Worm (Caenorhabditis elegans) whole organism, late embryonic: Measurements from ENCODE around the gene C01G10.4.

Experiments used
- C38D4.7 ChIP-seq: fragments of 200-800 bp; sonication (Bioruptor generic); optimal IDR thresholded peaks from 2 replicates; lab custom pipeline; 2018; ENCODE audit warnings: mild to moderate bottlenecking, missing genetic modification characterization, moderate library complexity, missing compliant biosample characterization
- F13H6.1 ChIP-seq: sonication (generic microtip); optimal IDR thresholded peaks from 2 replicates; lab custom pipeline; 2016; ENCODE audit warnings: missing genetic modification characterization, missing compliant biosample characterization
- K09A11.1 ChIP-seq: sonication (generic microtip); optimal IDR thresholded peaks from 2 replicates; lab custom pipeline; 2017; ENCODE audit warnings: antibody characterized with exemption, mild to moderate bottlenecking, missing genetic modification characterization, missing compliant biosample characterization; ENCODE audit not compliant: insufficient read depth
- T23F11.4 ChIP-seq: fragments of 200-800 bp; sonication (Bioruptor generic); optimal IDR thresholded peaks from 2 replicates; lab custom pipeline; 2018; ENCODE audit warnings: mild to moderate bottlenecking, missing genetic modification characterization, missing compliant biosample characterization
- Y22D7AL.16 ChIP-seq: sonication (generic microtip); optimal IDR thresholded peaks from 2 replicates; lab custom pipeline; 2016; ENCODE audit warnings: missing genetic modification characterization, missing compliant biosample characterization
- ahr-1 ChIP-seq: sonication (generic microtip); optimal IDR thresholded peaks from 2 replicates; lab custom pipeline; 2016; ENCODE audit warnings: missing genetic modification characterization, missing compliant biosample characterization
- ama-1 ChIP-seq: fragments of 150-350 bp; optimal IDR thresholded peaks from 2 replicates; lab custom pipeline; 2014
- ceh-18 ChIP-seq: sonication (generic microtip); optimal IDR thresholded peaks from 2 replicates; lab custom pipeline; 2016; ENCODE audit warnings: missing genetic modification characterization, missing compliant biosample characterization
- ceh-2 ChIP-seq: sonication (generic microtip); optimal IDR thresholded peaks from 2 replicates; lab custom pipeline; 2016; ENCODE audit warnings: missing genotype, missing genetic modification characterization, missing compliant biosample characterization
- ceh-24 ChIP-seq: sonication (generic microtip); optimal IDR thresholded peaks from 2 replicates; lab custom pipeline; 2016; ENCODE audit warnings: mild to moderate bottlenecking, missing genetic modification characterization, missing compliant biosample characterization
- ceh-30 ChIP-seq: fragments of 150-350 bp; optimal IDR thresholded peaks from 2 replicates; lab custom pipeline; 2014; ENCODE audit warnings: missing biosample characterization, missing genetic modification characterization
- ceh-34 ChIP-seq: sonication (generic microtip); optimal IDR thresholded peaks from 2 replicates; lab custom pipeline; 2016; ENCODE audit warnings: mild to moderate bottlenecking, missing genetic modification characterization, missing compliant biosample characterization
- ceh-48 ChIP-seq: sonication (generic microtip); optimal IDR thresholded peaks from 2 replicates; lab custom pipeline; 2016; ENCODE audit warnings: missing genetic modification characterization, inconsistent platforms, missing compliant biosample characterization
- ceh-6 ChIP-seq: fragments of 200-800 bp; sonication (Bioruptor generic); optimal IDR thresholded peaks from 2 replicates; lab custom pipeline; 2018; ENCODE audit warnings: mild to moderate bottlenecking, missing genetic modification characterization, missing compliant biosample characterization
- ceh-9 ChIP-seq: sonication (generic microtip); optimal IDR thresholded peaks from 2 replicates; lab custom pipeline; 2016; ENCODE audit warnings: mild to moderate bottlenecking, missing genetic modification characterization, inconsistent platforms, missing compliant biosample characterization
- dmd-4 ChIP-seq: sonication (generic microtip); optimal IDR thresholded peaks from 2 replicates; lab custom pipeline; 2016; ENCODE audit warnings: borderline replicate concordance, missing genetic modification characterization, missing compliant biosample characterization
- elt-2 ChIP-seq: sonication (generic microtip); optimal IDR thresholded peaks from 2 replicates; lab custom pipeline; 2016; ENCODE audit warnings: missing genetic modification reagents, missing genetic modification characterization, missing compliant biosample characterization
- elt-4 ChIP-seq: sonication (generic microtip); optimal IDR thresholded peaks from 2 replicates; lab custom pipeline; 2016; ENCODE audit warnings: missing genetic modification characterization, missing compliant biosample characterization
- eyg-1 ChIP-seq: sonication (generic microtip); optimal IDR thresholded peaks from 2 replicates; lab custom pipeline; 2016; ENCODE audit warnings: missing genotype, missing genetic modification characterization, missing compliant biosample characterization
- fkh-6 ChIP-seq: sonication (generic microtip); optimal IDR thresholded peaks from 2 replicates; lab custom pipeline; 2016; ENCODE audit warnings: missing genetic modification characterization, missing compliant biosample characterization
- gmeb-2 ChIP-seq: sonication (generic microtip); optimal IDR thresholded peaks from 2 replicates; lab custom pipeline; 2016; ENCODE audit warnings: missing genetic modification characterization, inconsistent platforms, missing compliant biosample characterization
- hlh-15 ChIP-seq: sonication (generic microtip); optimal IDR thresholded peaks from 2 replicates; lab custom pipeline; 2016; ENCODE audit warnings: missing genetic modification characterization, missing compliant biosample characterization
- hlh-6 ChIP-seq: sonication (generic microtip); optimal IDR thresholded peaks from 2 replicates; lab custom pipeline; 2016; ENCODE audit warnings: missing genotype, missing genetic modification characterization, missing compliant biosample characterization
- hlh-8 ChIP-seq: sonication (generic microtip); optimal IDR thresholded peaks from 2 replicates; lab custom pipeline; 2016; ENCODE audit warnings: missing genotype, missing genetic modification characterization, missing compliant biosample characterization
- lim-6 ChIP-seq: sonication (generic microtip); optimal IDR thresholded peaks from 2 replicates; lab custom pipeline; 2016; ENCODE audit warnings: missing genetic modification characterization, missing compliant biosample characterization
- lin-11 ChIP-seq: fragments of 200-800 bp; sonication (Bioruptor generic); optimal IDR thresholded peaks from 2 replicates; lab custom pipeline; 2018; ENCODE audit warnings: mild to moderate bottlenecking, missing genetic modification characterization, missing compliant biosample characterization
- nfya-1 ChIP-seq: sonication (generic microtip); optimal IDR thresholded peaks from 2 replicates; lab custom pipeline; 2017; ENCODE audit warnings: missing genetic modification characterization, mild to moderate bottlenecking, missing compliant biosample characterization, antibody characterized with exemption, moderate library complexity
- nhr-11 ChIP-seq: fragments of 150-350 bp; optimal IDR thresholded peaks from 2 replicates; lab custom pipeline; 2014; ENCODE audit warnings: missing biosample characterization, missing genetic modification characterization
- nhr-232 ChIP-seq: sonication (generic microtip); optimal IDR thresholded peaks from 2 replicates; lab custom pipeline; 2016; ENCODE audit warnings: missing genetic modification characterization, missing compliant biosample characterization
- odd-2 ChIP-seq: sonication (generic microtip); optimal IDR thresholded peaks from 2 replicates; lab custom pipeline; 2017; ENCODE audit warnings: antibody characterized with exemption, mild to moderate bottlenecking, missing genetic modification characterization, missing compliant biosample characterization
- pag-3 ChIP-seq: sonication (generic microtip); optimal IDR thresholded peaks from 2 replicates; lab custom pipeline; 2016; ENCODE audit warnings: missing compliant biosample characterization, missing genetic modification characterization, borderline replicate concordance
- pax-1 ChIP-seq: fragments of 150-350 bp; optimal IDR thresholded peaks from 2 replicates; lab custom pipeline; 2014; ENCODE audit warnings: missing biosample characterization, missing genetic modification characterization
- pqm-1 ChIP-seq: sonication (generic microtip); optimal IDR thresholded peaks from 2 replicates; lab custom pipeline; 2016; ENCODE audit warnings: missing genetic modification characterization, missing compliant biosample characterization
- ref-2 ChIP-seq: sonication (generic microtip); optimal IDR thresholded peaks from 2 replicates; lab custom pipeline; 2016; ENCODE audit warnings: missing genetic modification characterization, missing compliant biosample characterization
- rnt-1 ChIP-seq: sonication (generic microtip); optimal IDR thresholded peaks from 2 replicates; lab custom pipeline; 2016; ENCODE audit warnings: missing genetic modification characterization, missing compliant biosample characterization
- tbx-7 ChIP-seq: sonication (generic microtip); optimal IDR thresholded peaks from 2 replicates; lab custom pipeline; 2016; ENCODE audit warnings: missing genotype, missing genetic modification characterization, missing compliant biosample characterization
- ttx-3 ChIP-seq: sonication (generic microtip); optimal IDR thresholded peaks from 2 replicates; lab custom pipeline; 2016; ENCODE audit warnings: missing genetic modification reagents, missing genetic modification characterization, missing compliant biosample characterization
- unc-55 ChIP-seq: sonication (generic microtip); optimal IDR thresholded peaks from 2 replicates; lab custom pipeline; 2017; ENCODE audit warnings: missing biosample characterization, missing genetic modification reagents, missing genetic modification characterization
- unc-86 ChIP-seq: sonication (generic microtip); optimal IDR thresholded peaks from 2 replicates; lab custom pipeline; 2016; ENCODE audit warnings: missing genetic modification characterization, missing compliant biosample characterization
- zip-5 ChIP-seq: sonication (generic microtip); optimal IDR thresholded peaks from 2 replicates; lab custom pipeline; 2016; ENCODE audit warnings: missing genetic modification characterization, missing compliant biosample characterization

Gene C01G10.4

DNA sequence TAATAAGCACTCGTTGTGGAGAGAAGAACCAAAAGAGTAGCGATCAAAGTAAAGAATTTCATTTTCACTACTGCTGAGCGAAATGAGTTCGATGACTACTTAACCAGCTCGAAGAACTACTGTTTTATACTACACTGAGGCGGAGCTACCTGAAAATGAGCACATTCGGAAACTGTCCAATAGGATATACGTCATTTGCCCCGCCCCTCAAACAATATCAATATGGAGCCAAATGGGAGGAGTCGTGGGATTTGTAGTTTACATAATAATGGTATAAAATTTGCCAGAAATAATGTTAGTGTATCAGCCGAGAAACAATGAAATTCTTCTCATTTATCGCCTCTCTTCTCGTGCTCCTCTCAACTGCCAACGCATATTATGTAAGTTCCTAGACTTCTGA lies at the start of gene C01G10.4, which contains the start of gene C01G10.5:
TSS of gene C01G10.4 (plus strand) at position 303 of the 400 bp plus-strand sequence.
TSS of gene C01G10.5 (minus strand) at position 101 of the 400 bp plus-strand sequence.
- no peak for TF ChIP-seq fkh-6 (tag; lab: Kevin White, UChicago)
- TF ChIP-seq ceh-30 (tag; lab: Kevin White, UChicago): no peak
- TF ChIP-seq, all 69 proteins: peak for 0

DNA sequence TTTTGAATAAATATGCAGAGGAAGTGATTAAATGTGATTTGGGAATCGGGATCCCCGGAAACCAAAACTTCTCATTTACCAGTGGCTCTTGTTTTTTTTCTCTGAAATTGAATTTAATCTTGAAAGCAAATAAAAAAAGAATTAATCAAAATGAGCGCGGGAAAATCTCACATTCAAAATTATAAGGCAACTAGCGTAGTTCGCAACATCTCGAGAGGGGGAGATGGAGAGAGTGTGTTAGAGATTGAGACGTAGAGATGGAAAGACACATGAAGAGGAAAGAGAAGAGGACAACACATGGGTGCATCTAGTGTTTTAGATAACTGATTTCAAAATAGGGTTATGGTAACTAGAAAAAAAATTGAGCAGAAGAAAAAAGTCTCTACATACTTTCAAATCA lies 41.4 kb upstream of the C01G10.4 start, which contains the start of gene sdc-3:
TSS of gene sdc-3 (minus strand) at position 101 of the 400 bp plus-strand sequence.
- TF ChIP-seq unc-55 (GFP tag; lab: Kevin White, UChicago) (peak; percentile 17), nhr-232 (tag; lab: Kevin White, UChicago) (no peak), elt-4 (no peak)

- TF ChIP-seq ceh-48 (tag; lab: Kevin White, UChicago) (no peak), gmeb-2 (tag; lab: Kevin White, UChicago) (no peak), elt-2 (no peak), rnt-1 (tag; lab: Kevin White, UChicago) (no peak), eyg-1 (tag; lab: Kevin White, UChicago) (no peak), unc-86 (tag; lab: Kevin White, UChicago) (no peak), ref-2 (tag; lab: Kevin White, UChicago) (no peak), pax-1 (tag; lab: Kevin White, UChicago) (no peak), nhr-232 (tag; lab: Kevin White, UChicago) (no peak), pqm-1 (tag; lab: Kevin White, UChicago) (no peak), dmd-4 (tag; lab: Kevin White, UChicago) (no peak), tbx-7 (tag; lab: Kevin White, UChicago) (no peak), Y22D7AL.16 (tag; lab: Kevin White, UChicago) (no peak), hlh-8 (no peak), nfya-1 (no peak)
- TF ChIP-seq, all 69 proteins: peak for 0
Observed at ce11 chrV:15051720-15052119, 37.8 kb upstream of the C01G10.4 start.

DNA sequence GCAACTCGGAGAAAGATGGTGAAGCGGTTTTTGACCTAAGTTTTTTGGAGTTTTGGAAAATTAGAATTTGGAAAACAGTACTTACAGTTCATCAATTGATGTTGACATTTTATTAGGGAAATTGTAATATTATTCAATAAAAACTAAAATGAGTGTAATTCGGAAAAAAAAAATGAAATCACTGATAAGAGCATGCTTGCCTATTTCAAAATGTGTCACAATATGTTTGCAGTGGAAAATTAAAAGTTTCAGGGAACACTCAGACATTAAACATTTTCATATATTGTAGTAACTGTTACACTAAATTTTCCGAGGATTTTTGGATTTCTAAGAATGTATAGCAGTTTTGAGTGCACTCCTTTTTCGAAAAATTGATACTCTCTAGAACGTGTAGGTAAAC lies 37.2 kb upstream of the C01G10.4 start, which contains the start of the genes fbxa-82 and C25D7.5:
TSS of gene fbxa-82 (minus strand) at position 163 of the 400 bp plus-strand sequence.
TSS of gene C25D7.5 (plus strand) at position 283 of the 400 bp plus-strand sequence.
- TF ChIP-seq hlh-15 (tag; lab: Kevin White, UChicago): no peak
- TF ChIP-seq pag-3: no peak
- TF ChIP-seq hlh-6 (tag; lab: Kevin White, UChicago): no peak
- TF ChIP-seq unc-86 (tag; lab: Kevin White, UChicago): no peak
- no peak for TF ChIP-seq K09A11.1 (tag; lab: Kevin White, UChicago)
- TF ChIP-seq eyg-1 (tag; lab: Kevin White, UChicago): no peak
- no peak for TF ChIP-seq F13H6.1 (tag; lab: Kevin White, UChicago)
- no peak for TF ChIP-seq zip-5 (tag; lab: Kevin White, UChicago)
- TF ChIP-seq fkh-6 (tag; lab: Kevin White, UChicago): no peak
- TF ChIP-seq pax-1 (tag; lab: Kevin White, UChicago): no peak
- no peak for TF ChIP-seq T23F11.4 (GFP tag; lab: Kevin White, UChicago)
- no peak for TF ChIP-seq ceh-9 (tag; lab: Kevin White, UChicago)
- TF ChIP-seq C38D4.7 (GFP tag; lab: Kevin White, UChicago): no peak
- TF ChIP-seq lim-6 (tag; lab: Kevin White, UChicago): no peak
- no peak for TF ChIP-seq lin-11 (tag; lab: Kevin White, UChicago)
- no peak for TF ChIP-seq ahr-1 (tag; lab: Kevin White, UChicago)
- TF ChIP-seq, all 69 proteins: peak for 0

DNA sequence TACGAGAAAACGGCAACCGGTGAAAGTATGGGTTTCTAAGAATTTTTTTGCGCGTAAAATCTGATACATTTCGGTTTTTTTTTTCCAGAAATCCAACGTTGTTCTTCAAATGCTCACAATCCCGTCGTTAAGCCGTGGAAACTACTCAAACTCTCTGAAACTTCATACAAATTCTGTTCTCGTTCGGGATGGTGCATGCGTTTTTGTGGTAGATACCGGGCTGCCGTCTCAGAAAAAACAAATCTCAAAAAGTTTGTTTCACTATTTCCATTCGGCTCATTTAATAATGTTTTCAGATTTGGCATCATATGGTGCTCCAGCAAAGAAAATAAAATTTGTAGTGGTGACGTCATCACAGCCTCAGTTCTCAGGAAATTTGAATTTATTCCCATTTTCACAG lies 34.8 kb upstream of the C01G10.4 start:
- TF ChIP-seq nhr-11 (tag; lab: Kevin White, UChicago) (no peak), ceh-34 (tag; lab: Kevin White, UChicago) (no peak), gmeb-2 (tag; lab: Kevin White, UChicago) (no peak), pax-1 (tag; lab: Kevin White, UChicago) (no peak), ceh-30 (tag; lab: Kevin White, UChicago) (no peak), C38D4.7 (GFP tag; lab: Kevin White, UChicago) (no peak), ref-2 (tag; lab: Kevin White, UChicago) (no peak), ama-1 (lab: Kevin White, UChicago) (no peak), ceh-18 (tag; lab: Kevin White, UChicago) (no peak), hlh-8 (no peak), ceh-6 (GFP tag; lab: Kevin White, UChicago) (no peak), ttx-3 (no peak), unc-55 (GFP tag; lab: Kevin White, UChicago) (no peak), ceh-24 (tag; lab: Kevin White, UChicago) (no peak), F13H6.1 (tag; lab: Kevin White, UChicago) (no peak), zip-5 (tag; lab: Kevin White, UChicago) (no peak), odd-2 (tag; lab: Kevin White, UChicago) (no peak), ceh-2 (tag; lab: Kevin White, UChicago) (no peak), lin-11 (tag; lab: Kevin White, UChicago) (no peak)
